Fruit fly (Drosophila melanogaster) whole organism, prepupa: ENCODE measurements around the gene CG33110.

Source experiments
- Blimp-1 ChIP-seq: fragments of 200-800 bp; sonication (Bioruptor generic); optimal IDR thresholded peaks from 3 replicates; lab custom pipeline; 2017; ENCODE audit warnings: missing biosample characterization, missing genetic modification characterization, mild to moderate bottlenecking, moderate library complexity, missing genetic modification reagents
- CG10631 ChIP-seq: fragments of 200-800 bp; sonication (Bioruptor generic); optimal IDR thresholded peaks from 2 replicates; lab custom pipeline; 2016; ENCODE audit warnings: missing biosample characterization, missing genetic modification characterization
- CG10669 ChIP-seq: fragments of 200-800 bp; sonication (Bioruptor generic); optimal IDR thresholded peaks from 3 replicates; lab custom pipeline; 2018; ENCODE audit warnings: missing biosample characterization, mild to moderate bottlenecking, missing genetic modification characterization, moderate library complexity
- CG11294 ChIP-seq: fragments of 200-800 bp; sonication (Bioruptor generic); IDR thresholded peaks from 2 replicates; pipeline ENCODE4 v1.3.6; 2022; ENCODE audit warnings: missing biosample characterization, missing genetic modification characterization
- CG11762 ChIP-seq: fragments of 200-800 bp; sonication (Bioruptor generic); optimal IDR thresholded peaks from 3 replicates; lab custom pipeline; 2016; ENCODE audit warnings: missing biosample characterization, missing genetic modification characterization; ENCODE audit not compliant: insufficient read depth
- CG11902 ChIP-seq: fragments of 200-800 bp; sonication (Bioruptor generic); optimal IDR thresholded peaks from 3 replicates; lab custom pipeline; 2016; ENCODE audit warnings: missing biosample characterization, missing genetic modification characterization
- CG15336 ChIP-seq: fragments of 200-800 bp; sonication (Bioruptor generic); IDR thresholded peaks from 2 replicates; pipeline ENCODE4 v1.3.6; 2022; ENCODE audit warnings: missing biosample characterization, missing genetic modification characterization
- CG1621 ChIP-seq: fragments of 200-800 bp; sonication (Bioruptor generic); optimal IDR thresholded peaks from 3 replicates; lab custom pipeline; 2018; ENCODE audit warnings: missing biosample characterization, mild to moderate bottlenecking, missing genetic modification characterization
- CG16779 ChIP-seq: fragments of 200-800 bp; sonication (Bioruptor generic); optimal IDR thresholded peaks from 3 replicates; lab custom pipeline; 2017; ENCODE audit warnings: missing biosample characterization, mild to moderate bottlenecking, missing genetic modification characterization
- CG31627 ChIP-seq: fragments of 200-800 bp; sonication (Bioruptor generic); optimal IDR thresholded peaks from 3 replicates; lab custom pipeline; 2016; ENCODE audit warnings: missing biosample characterization, missing genetic modification characterization
- CG32006 ChIP-seq: fragments of 200-800 bp; sonication (Bioruptor generic); optimal IDR thresholded peaks from 3 replicates; lab custom pipeline; 2017; ENCODE audit warnings: missing biosample characterization, mild to moderate bottlenecking, missing genetic modification characterization
- CG3919 ChIP-seq: fragments of 200-800 bp; sonication (Bioruptor generic); optimal IDR thresholded peaks from 3 replicates; lab custom pipeline; 2016; ENCODE audit warnings: missing biosample characterization, missing genetic modification characterization
- CG4318 ChIP-seq: fragments of 200-800 bp; sonication (Bioruptor generic); optimal IDR thresholded peaks from 3 replicates; lab custom pipeline; 2017; ENCODE audit warnings: missing biosample characterization, mild to moderate bottlenecking, missing genetic modification characterization
- CG6163 ChIP-seq: fragments of 200-800 bp; sonication (Bioruptor generic); IDR thresholded peaks from 3 replicates; pipeline ENCODE4 v1.3.6; 2022; ENCODE audit warnings: missing biosample characterization, missing genetic modification characterization
- CG6276 ChIP-seq: fragments of 200-800 bp; sonication (Bioruptor generic); optimal IDR thresholded peaks from 2 replicates; lab custom pipeline; 2017; ENCODE audit warnings: missing biosample characterization, mild to moderate bottlenecking, missing genetic modification characterization
- CG6792 ChIP-seq: fragments of 200-800 bp; sonication (Bioruptor generic); optimal IDR thresholded peaks from 3 replicates; lab custom pipeline; 2016; ENCODE audit warnings: missing biosample characterization, missing genetic modification characterization
- CG6808 ChIP-seq: fragments of 200-800 bp; sonication (Bioruptor generic); optimal IDR thresholded peaks from 3 replicates; lab custom pipeline; 2017; ENCODE audit warnings: missing biosample characterization, missing genetic modification characterization, mild to moderate bottlenecking, moderate library complexity, missing genetic modification reagents
- CG8119 ChIP-seq: fragments of 200-800 bp; sonication (Bioruptor generic); IDR thresholded peaks from 3 replicates; pipeline ENCODE4 v1.3.6; 2022; ENCODE audit warnings: missing biosample characterization, missing genetic modification characterization
- CG9139 ChIP-seq: fragments of 200-800 bp; sonication (Bioruptor generic); optimal IDR thresholded peaks from 3 replicates; lab custom pipeline; 2017; ENCODE audit warnings: missing biosample characterization, mild to moderate bottlenecking, missing genetic modification characterization
- Eip75B ChIP-seq: fragments of 200-800 bp; sonication (Bioruptor generic); optimal IDR thresholded peaks from 3 replicates; lab custom pipeline; 2016; ENCODE audit warnings: missing biosample characterization, missing genetic modification characterization
- Eip78C ChIP-seq: fragments of 200-800 bp; sonication (Bioruptor generic); peaks from one replicate; lab custom pipeline; 2016; ENCODE audit warnings: missing biosample characterization, missing genetic modification characterization
- Ets21C ChIP-seq: fragments of 200-800 bp; sonication (Bioruptor generic); optimal IDR thresholded peaks from 3 replicates; lab custom pipeline; 2016; ENCODE audit warnings: missing biosample characterization, missing genetic modification characterization
- Ets96B ChIP-seq: fragments of 200-800 bp; optimal IDR thresholded peaks from 2 replicates; lab custom pipeline; 2019; ENCODE audit warnings: missing biosample characterization, mild to moderate bottlenecking, missing genetic modification characterization, moderate library complexity
- Gug ChIP-seq: fragments of 200-800 bp; sonication (Bioruptor generic); IDR thresholded peaks from 2 replicates; pipeline ENCODE4 v1.3.6; 2022; ENCODE audit warnings: missing biosample characterization, missing genetic modification characterization
- Hr38 ChIP-seq: sonication (Bioruptor generic); optimal IDR thresholded peaks from 2 replicates; lab custom pipeline; 2016; ENCODE audit warnings: missing biosample characterization, missing genetic modification characterization
- Hr39 ChIP-seq: fragments of 200-800 bp; sonication (Bioruptor generic); optimal IDR thresholded peaks from 2 replicates; lab custom pipeline; 2016; ENCODE audit warnings: missing biosample characterization, missing genetic modification characterization
- Hr4 ChIP-seq: fragments of 200-800 bp; sonication (Bioruptor generic); optimal IDR thresholded peaks from 3 replicates; lab custom pipeline; 2016; ENCODE audit warnings: missing biosample characterization, missing genetic modification characterization
- OdsH ChIP-seq: fragments of 200-800 bp; sonication (Bioruptor generic); optimal IDR thresholded peaks from 3 replicates; lab custom pipeline; 2016; ENCODE audit warnings: missing biosample characterization, missing genetic modification characterization
- Sox102F ChIP-seq: fragments of 200-800 bp; sonication (Bioruptor generic); optimal IDR thresholded peaks from 2 replicates; lab custom pipeline; 2016; ENCODE audit warnings: missing biosample characterization, mild to moderate bottlenecking, missing genetic modification characterization
- Sox14 ChIP-seq: fragments of 200-800 bp; sonication (Bioruptor generic); optimal IDR thresholded peaks from 3 replicates; lab custom pipeline; 2016; ENCODE audit warnings: missing biosample characterization, missing genetic modification characterization
- Sox15 ChIP-seq: fragments of 200-800 bp; sonication (Bioruptor generic); optimal IDR thresholded peaks from 3 replicates; lab custom pipeline; 2016; ENCODE audit warnings: missing biosample characterization, missing genetic modification characterization
- achi ChIP-seq: fragments of 200-800 bp; sonication (Bioruptor generic); optimal IDR thresholded peaks from 3 replicates; lab custom pipeline; 2016; ENCODE audit warnings: missing biosample characterization, missing genetic modification characterization
- acj6 ChIP-seq: fragments of 200-800 bp; sonication (Bioruptor generic); optimal IDR thresholded peaks from 3 replicates; lab custom pipeline; 2016; ENCODE audit warnings: missing biosample characterization, missing genetic modification characterization
- cyc ChIP-seq: fragments of 200-800 bp; sonication (Bioruptor generic); optimal IDR thresholded peaks from 3 replicates; lab custom pipeline; 2016; ENCODE audit warnings: missing biosample characterization, missing genetic modification characterization
- dsx ChIP-seq: fragments of 200-800 bp; optimal IDR thresholded peaks from 3 replicates; lab custom pipeline; 2019; ENCODE audit warnings: missing biosample characterization, mild to moderate bottlenecking, missing genetic modification characterization, moderate library complexity; ENCODE audit not compliant: poor library complexity, severe bottlenecking
- eg ChIP-seq: fragments of 200-800 bp; sonication (Bioruptor generic); IDR thresholded peaks from 3 replicates; pipeline ENCODE4 v1.3.6; 2022; ENCODE audit warnings: missing biosample characterization, missing genetic modification characterization
- fkh ChIP-seq: fragments of 200-800 bp; sonication (Bioruptor generic); optimal IDR thresholded peaks from 3 replicates; lab custom pipeline; 2017; ENCODE audit warnings: missing biosample characterization, mild to moderate bottlenecking, missing genetic modification characterization, moderate library complexity
- lz ChIP-seq: fragments of 200-800 bp; sonication (Bioruptor generic); optimal IDR thresholded peaks from 3 replicates; lab custom pipeline; 2016; ENCODE audit warnings: missing biosample characterization, missing genetic modification characterization
- net ChIP-seq: fragments of 200-800 bp; sonication (Bioruptor generic); optimal IDR thresholded peaks from 3 replicates; lab custom pipeline; 2016; ENCODE audit warnings: missing biosample characterization, missing genetic modification characterization
- pdm3 ChIP-seq: fragments of 200-800 bp; sonication (Bioruptor generic); optimal IDR thresholded peaks from 3 replicates; lab custom pipeline; 2016; ENCODE audit warnings: missing biosample characterization, missing genetic modification characterization
- salr ChIP-seq, 2 experiments: fragments of 200-800 bp; sonication (Bioruptor generic); optimal IDR thresholded peaks; 3 replicates each; lab custom pipeline; 2016 to 2018; ENCODE audit warnings: missing biosample characterization in 2 of 2, missing genetic modification characterization in 2 of 2, mild to moderate bottlenecking in 1 of 2
- spab ChIP-seq: fragments of 200-800 bp; sonication (Bioruptor generic); optimal IDR thresholded peaks from 2 replicates; lab custom pipeline; 2017; ENCODE audit warnings: missing biosample characterization, mild to moderate bottlenecking, missing genetic modification characterization, missing genetic modification reagents
- ss ChIP-seq, 2 experiments: fragments of 200-800 bp; sonication (Bioruptor generic); optimal IDR thresholded peaks; 2 replicates in 1 of 2; 3 replicates in 1 of 2; lab custom pipeline; 2017 to 2018; ENCODE audit warnings: mild to moderate bottlenecking in 2 of 2, missing biosample characterization in 2 of 2, missing genetic modification characterization in 2 of 2, moderate library complexity in 1 of 2
- svp ChIP-seq: fragments of 200-800 bp; sonication (Bioruptor generic); peaks from one replicate; lab custom pipeline; 2016; ENCODE audit warnings: missing biosample characterization, missing genetic modification characterization
- topi ChIP-seq: fragments of 200-800 bp; sonication (Bioruptor generic); optimal IDR thresholded peaks from 3 replicates; lab custom pipeline; 2016; ENCODE audit warnings: missing biosample characterization, missing genetic modification characterization
- vri ChIP-seq: fragments of 200-800 bp; sonication (Bioruptor generic); optimal IDR thresholded peaks from 3 replicates; lab custom pipeline; 2016; ENCODE audit warnings: missing biosample characterization, mild to moderate bottlenecking, missing genetic modification characterization

CG33110 gene

DNA sequence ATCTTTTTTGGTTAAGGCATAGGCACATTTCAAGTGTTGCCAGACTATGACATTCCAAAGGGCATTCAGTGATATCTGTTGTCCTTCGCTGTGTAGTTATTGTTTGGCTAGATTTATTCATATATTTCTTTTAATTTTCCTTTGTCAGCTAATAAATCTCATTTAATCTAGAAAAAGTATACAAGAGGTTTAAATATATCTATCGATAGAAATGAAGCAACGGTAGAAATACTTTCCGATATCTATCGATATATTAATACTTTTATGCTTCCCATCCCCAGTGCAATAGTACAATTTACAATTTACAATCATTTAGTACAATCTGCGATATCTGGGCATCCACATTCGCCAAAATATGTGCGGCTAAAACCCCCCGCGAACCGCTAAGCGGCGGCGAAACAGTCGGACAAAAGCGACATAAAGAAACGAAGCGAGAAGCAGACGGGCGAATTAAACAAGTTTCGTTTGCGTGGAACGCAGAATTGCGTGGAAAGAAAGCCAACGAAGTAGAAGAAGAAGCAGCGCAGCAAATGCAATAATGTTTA, 17.5 kb downstream of the CG33110 start, which contains the start of gene Efa6 (continued):
- TF ChIP-seq Sox15 (peak; percentile 12), Blimp-1 (no peak), CG11294 (GFP tag; lab: Robert Waterston, UW) (no peak), Ets96B (tag; lab: Kevin White, UChicago) (peak; percentile 7), CG6792 (GFP tag; lab: Kevin White, UChicago) (no peak), CG16779 (tag; lab: Kevin White, UChicago) (no peak), CG31627 (peak; percentile 50), CG3919 (GFP tag; lab: Kevin White, UChicago) (peak; percentile 35), CG1621 (tag; lab: Kevin White, UChicago) (no peak), Hr38 (GFP tag; lab: Kevin White, UChicago) (no peak), dsx (GFP tag; lab: Kevin White, UChicago) (peak; percentile 50), Eip75B (GFP tag; lab: Kevin White, UChicago) (peak; percentile 32), CG9139 (GFP tag; lab: Kevin White, UChicago) (no peak), Ets21C (GFP tag; lab: Kevin White, UChicago) (no peak), OdsH (GFP tag; lab: Kevin White, UChicago) (no peak), Sox102F (GFP tag; lab: Kevin White, UChicago) (no peak), spab (GFP tag; lab: Kevin White, UChicago) (no peak), Hr4 (GFP tag; lab: Kevin White, UChicago) (peak; percentile 53), Sox14 (GFP tag; lab: Kevin White, UChicago) (peak; percentile 53)

DNA sequence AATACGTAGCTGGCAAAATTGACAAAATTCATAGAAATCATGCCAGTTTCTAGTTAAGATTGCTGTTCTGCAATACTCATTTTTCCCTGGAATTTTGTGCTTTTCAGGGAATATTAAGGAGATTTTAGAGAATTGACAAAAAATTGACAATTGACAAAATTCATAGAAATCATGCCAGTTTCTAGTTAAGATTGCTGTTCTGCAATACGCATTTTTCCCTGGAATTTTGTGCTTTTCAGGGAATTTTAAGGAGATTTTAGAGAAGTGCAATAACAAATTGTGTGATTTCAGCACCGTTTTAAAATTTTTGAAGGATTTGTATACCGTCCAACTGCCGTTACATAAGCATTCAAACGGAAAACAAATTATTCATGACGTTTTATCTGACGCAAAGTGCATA, 18.8 kb downstream of the CG33110 start:
- TF ChIP-seq Hr39 (GFP tag; lab: Kevin White, UChicago) (peak; percentile 14), Eip78C (GFP tag; lab: Kevin White, UChicago) (peak; percentile 21), CG4318 (no peak)

DNA sequence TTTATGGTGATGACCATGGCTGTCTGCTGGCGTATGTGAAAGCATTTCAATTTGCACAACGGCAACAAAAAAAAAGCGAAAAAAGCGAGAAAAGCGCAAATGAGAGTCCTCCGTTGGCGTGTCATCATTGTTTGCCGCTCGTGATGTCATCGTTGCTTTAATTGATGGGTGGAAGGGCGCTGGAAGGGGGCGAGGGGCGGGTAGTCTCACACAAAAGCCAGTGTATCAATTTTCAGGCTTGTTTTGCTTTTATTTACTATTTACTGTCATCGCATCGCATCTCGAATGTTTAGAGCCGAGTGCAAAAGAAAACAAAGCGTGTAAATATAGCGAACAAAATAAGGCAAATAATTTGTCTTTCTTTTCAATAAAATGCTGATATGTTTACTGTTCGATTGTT, 19.3 kb downstream of the CG33110 start:
- TF ChIP-seq CG8119 (GFP tag; lab: Robert Waterston, UW) (peak; percentile 28; the same call in 1 of the 3 replicates), lz (GFP tag; lab: Kevin White, UChicago) (no peak), CG32006 (no peak), cyc (GFP tag; lab: Kevin White, UChicago) (no peak), spab (GFP tag; lab: Kevin White, UChicago) (peak; percentile 35), CG15336 (GFP tag; lab: Robert Waterston, UW) (peak; percentile 44; the same call in 1 of the 2 replicates), CG6276 (GFP tag; lab: Kevin White, UChicago) (peak; percentile 47), Ets21C (GFP tag; lab: Kevin White, UChicago) (no peak), CG10631 (peak; percentile 17), salr (GFP tag; optimal IDR thresholded peaks at IDR 0.05; lab: Kevin White, UChicago) (peak in 1 of 2 experiments; percentile 10), CG6163 (GFP tag; lab: Robert Waterston, UW) (peak; percentile 76), CG11294 (GFP tag; lab: Robert Waterston, UW) (no peak), net (peak; percentile 37), pdm3 (GFP tag; lab: Kevin White, UChicago) (no peak), CG11902 (GFP tag; lab: Kevin White, UChicago) (no peak), Eip78C (GFP tag; lab: Kevin White, UChicago) (peak; percentile 43), CG11762 (GFP tag; lab: Kevin White, UChicago) (no peak), CG16779 (tag; lab: Kevin White, UChicago) (no peak), Gug (no peak), eg (0 out of 3 replicates have a peak, but pooled peaks have one; percentile 12), CG9139 (GFP tag; lab: Kevin White, UChicago) (peak; percentile 53), CG3919 (GFP tag; lab: Kevin White, UChicago) (peak; percentile 39), CG6808 (GFP tag; lab: Kevin White, UChicago) (peak; percentile 67), acj6 (GFP tag; lab: Kevin White, UChicago) (no peak), vri (GFP tag; lab: Kevin White, UChicago) (peak; percentile 14), fkh (peak; percentile 84), topi (GFP tag; lab: Kevin White, UChicago) (no peak), achi (no peak), Sox14 (GFP tag; lab: Kevin White, UChicago) (no peak), CG1621 (tag; lab: Kevin White, UChicago) (peak; percentile 23), CG4318 (no peak), CG10669 (peak; percentile 42), ss (GFP tag; optimal IDR thresholded peaks at IDR 0.05; lab: Kevin White, UChicago) (peak; percentile 65 to 71), svp (GFP tag; lab: Kevin White, UChicago) (no peak)
